Worm (Caenorhabditis elegans) whole organism, midembryonic: Measurements from ENCODE around the gene C53A5.13.

ENCODE experiments used
- T22C8.4 ChIP-seq: fragments of 200-800 bp; sonication (Bioruptor generic); IDR thresholded peaks from 2 replicates; pipeline ENCODE4 v1.3.6; 2022; ENCODE audit warnings: missing genetic modification characterization, missing compliant biosample characterization
- cog-1 ChIP-seq: sonication (generic microtip); optimal IDR thresholded peaks from 2 replicates; lab custom pipeline; 2016; ENCODE audit warnings: missing genetic modification characterization, missing compliant biosample characterization
- flt-1 ChIP-seq: fragments of 200-800 bp; sonication (Bioruptor generic); IDR thresholded peaks from 2 replicates; pipeline ENCODE4 v1.3.6; 2022; ENCODE audit warnings: missing genetic modification characterization, missing compliant biosample characterization
- klf-2 ChIP-seq: fragments of 200-800 bp; sonication (Bioruptor generic); conservative IDR thresholded peaks from 2 replicates; pipeline ENCODE4 v1.3.6; 2022; ENCODE audit warnings: missing genetic modification reagents, missing genetic modification characterization, missing compliant biosample characterization
- med-1 ChIP-seq: sonication (generic microtip); optimal IDR thresholded peaks from 2 replicates; lab custom pipeline; 2017; ENCODE audit warnings: missing genetic modification characterization, mild to moderate bottlenecking, missing compliant biosample characterization, antibody characterized with exemption, missing genetic modification reagents; ENCODE audit not compliant: insufficient read depth
- ref-1 ChIP-seq: fragments of 200-800 bp; sonication (Bioruptor generic); conservative IDR thresholded peaks from 2 replicates; pipeline ENCODE4 v1.3.6; 2022; ENCODE audit warnings: missing genetic modification reagents, missing genetic modification characterization, missing compliant biosample characterization
- tab-1 ChIP-seq: fragments of 200-800 bp; sonication (Bioruptor generic); IDR thresholded peaks from 2 replicates; pipeline ENCODE4 v1.3.6; 2022; ENCODE audit warnings: missing genetic modification characterization, missing compliant biosample characterization
- ztf-23 ChIP-seq: fragments of 200-800 bp; sonication (Bioruptor generic); IDR thresholded peaks from 2 replicates; pipeline ENCODE4 v1.3.6; 2022; ENCODE audit warnings: missing genetic modification reagents, missing genetic modification characterization, missing compliant biosample characterization
- ztf-29 ChIP-seq: fragments of 200-800 bp; sonication (Bioruptor generic); IDR thresholded peaks from 2 replicates; pipeline ENCODE4 v1.3.6; 2022; ENCODE audit warnings: missing genetic modification reagents, missing genetic modification characterization, missing compliant biosample characterization

C53A5.13 gene

ce11 chrV:14523788-14524582, 22.7 kb upstream of the C53A5.13 start, which contains the start of gene ril-1:
Gene ril-1 (minus strand): TSS chrV:14524129.
- peak; percentile 65 for TF ChIP-seq ztf-23 (GFP tag; lab: Robert Waterston, UW)
- peak; percentile 63 for TF ChIP-seq med-1 (GFP tag; lab: Kevin White, UChicago)
- no peak for TF ChIP-seq klf-2 (GFP tag; lab: Robert Waterston, UW)
- TF ChIP-seq tab-1 (GFP tag; lab: Robert Waterston, UW): 0 out of 2 replicates have a peak, but pooled peaks have one; percentile 16

- TF ChIP-seq klf-2 (GFP tag; lab: Robert Waterston, UW): no peak
- no peak for TF ChIP-seq ref-1 (GFP tag; lab: Robert Waterston, UW)
- TF ChIP-seq cog-1: no peak
- no peak for TF ChIP-seq tab-1 (GFP tag; lab: Robert Waterston, UW)
Measured at ce11 chrV:14525089-14525488, 21.6 kb upstream of the C53A5.13 start, which contains the start of gene hda-1. Gene hda-1 (plus strand): TSS chrV:14525389.

- no peak for TF ChIP-seq ref-1 (GFP tag; lab: Robert Waterston, UW)
- no peak for TF ChIP-seq med-1 (GFP tag; lab: Kevin White, UChicago)
- TF ChIP-seq flt-1 (GFP tag; lab: Robert Waterston, UW): no peak
Measured at ce11 chrV:14527210-14527609, 19.5 kb upstream of the C53A5.13 start.

ce11 chrV:14530813-14531212, 15.9 kb upstream of the C53A5.13 start, which contains the start of gene kcnl-4:
Gene kcnl-4 (plus strand): TSS chrV:14531113.
- no peak for TF ChIP-seq flt-1 (GFP tag; lab: Robert Waterston, UW)
- TF ChIP-seq med-1 (GFP tag; lab: Kevin White, UChicago): no peak
- TF ChIP-seq tab-1 (GFP tag; lab: Robert Waterston, UW): no peak
- no peak for TF ChIP-seq cog-1
- TF ChIP-seq klf-2 (GFP tag; lab: Robert Waterston, UW): no peak
- no peak for TF ChIP-seq ztf-23 (GFP tag; lab: Robert Waterston, UW)
- TF ChIP-seq T22C8.4: no peak
- no peak for TF ChIP-seq ztf-29 (GFP tag; lab: Robert Waterston, UW)

ce11 chrV:14532374-14532773, 14.3 kb upstream of the C53A5.13 start:
- no peak for TF ChIP-seq ztf-23 (GFP tag; lab: Robert Waterston, UW)
- no peak for TF ChIP-seq cog-1
- TF ChIP-seq tab-1 (GFP tag; lab: Robert Waterston, UW): no peak
- no peak for TF ChIP-seq ztf-29 (GFP tag; lab: Robert Waterston, UW)
- TF ChIP-seq klf-2 (GFP tag; lab: Robert Waterston, UW): no peak
- TF ChIP-seq T22C8.4: no peak
- no peak for TF ChIP-seq flt-1 (GFP tag; lab: Robert Waterston, UW)

ce11 chrV:14536274-14536673, 10.4 kb upstream of the C53A5.13 start, which contains the start of gene tag-191:
Gene tag-191 (minus strand): TSS chrV:14536374.
- no peak for TF ChIP-seq tab-1 (GFP tag; lab: Robert Waterston, UW)
- TF ChIP-seq ztf-23 (GFP tag; lab: Robert Waterston, UW): no peak
- no peak for TF ChIP-seq ref-1 (GFP tag; lab: Robert Waterston, UW)
- no peak for TF ChIP-seq cog-1
- no peak for TF ChIP-seq med-1 (GFP tag; lab: Kevin White, UChicago)
- no peak for TF ChIP-seq T22C8.4
- no peak for TF ChIP-seq klf-2 (GFP tag; lab: Robert Waterston, UW)
- no peak for TF ChIP-seq ztf-29 (GFP tag; lab: Robert Waterston, UW)
- TF ChIP-seq flt-1 (GFP tag; lab: Robert Waterston, UW): no peak

ce11 chrV:14539355-14539754, 7.3 kb upstream of the C53A5.13 start:
- no peak for TF ChIP-seq ztf-29 (GFP tag; lab: Robert Waterston, UW)
- no peak for TF ChIP-seq cog-1
- TF ChIP-seq med-1 (GFP tag; lab: Kevin White, UChicago): no peak

ce11 chrV:14540932-14541331, 5.7 kb upstream of the C53A5.13 start:
- TF ChIP-seq flt-1 (GFP tag; lab: Robert Waterston, UW) (no peak), cog-1 (no peak), tab-1 (GFP tag; lab: Robert Waterston, UW) (no peak), ref-1 (GFP tag; lab: Robert Waterston, UW) (no peak), ztf-29 (GFP tag; lab: Robert Waterston, UW) (no peak), T22C8.4 (no peak), med-1 (GFP tag; lab: Kevin White, UChicago) (no peak)

- TF ChIP-seq cog-1 (no peak), ref-1 (GFP tag; lab: Robert Waterston, UW) (no peak), flt-1 (GFP tag; lab: Robert Waterston, UW) (no peak)
Measured at ce11 chrV:14542138-14542537, 4.5 kb upstream of the C53A5.13 start.

ce11 chrV:14545816-14546283, 819 bp upstream of the C53A5.13 start, which contains the start of gene rike-1:
Gene rike-1 (minus strand): TSS chrV:14545866.
- TF ChIP-seq cog-1 (peak; percentile 3), ztf-23 (GFP tag; lab: Robert Waterston, UW) (no peak)
